Fruit fly (Drosophila melanogaster): ENCODE results near the gene Grip71.

Gene Grip71

DNA sequence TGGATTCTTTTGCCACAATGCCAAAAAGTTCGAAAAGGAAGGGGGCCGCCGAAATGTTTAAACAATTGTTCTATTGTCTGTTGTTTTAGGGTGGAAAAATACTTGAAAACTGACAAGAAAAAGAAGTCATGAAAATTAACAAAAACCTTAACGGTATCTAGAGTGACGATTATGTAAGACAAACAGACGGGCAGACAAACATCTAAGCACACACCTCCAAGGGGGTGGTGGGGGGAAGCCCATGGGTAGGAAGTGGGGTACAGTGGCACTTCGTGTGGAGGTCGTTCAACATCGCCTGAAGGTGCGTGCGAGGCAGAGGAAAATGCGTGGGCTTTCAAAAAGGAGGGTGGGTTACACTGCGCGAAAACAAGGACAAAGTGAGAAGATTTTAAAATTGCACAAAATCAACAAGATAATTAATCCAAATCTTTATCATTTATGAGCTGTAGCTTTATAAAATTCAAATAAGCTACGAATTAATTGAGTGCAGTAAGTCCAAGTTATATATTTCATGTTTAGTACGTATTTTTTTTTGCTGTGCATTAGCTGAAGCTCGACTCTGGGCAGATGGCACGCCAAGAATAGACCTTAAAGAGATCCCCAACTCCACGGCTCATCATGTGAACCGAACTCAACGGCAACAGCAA, 8.8 kb downstream of the Grip71 start:
- TF ChIP-seq woc (GFP tag; optimal IDR thresholded peaks at IDR 0.05), result no peak
- no peak for TF ChIP-seq sage (GFP tag; optimal IDR thresholded peaks at IDR 0.05)
- no peak for TF ChIP-seq Vsx2 (GFP tag; optimal IDR thresholded peaks at IDR 0.05; ENCODE audit: partially characterized antibody)
- no peak for TF ChIP-seq Hr78 (GFP tag; optimal IDR thresholded peaks at IDR 0.05)
- no peak for TF ChIP-seq pan (optimal IDR thresholded peaks at IDR 0.05)
- TF ChIP-seq Rel (GFP tag; optimal IDR thresholded peaks at IDR 0.05), result no peak
- TF ChIP-seq Rel (tag; optimal IDR thresholded peaks at IDR 0.05), result no peak
- TF ChIP-seq br (GFP tag; optimal IDR thresholded peaks at IDR 0.05), result no peak
- TF ChIP-seq rgr (GFP tag; optimal IDR thresholded peaks at IDR 0.05), result no peak
- TF ChIP-seq brk (GFP tag; optimal IDR thresholded peaks at IDR 0.05), result no peak

- TF ChIP-seq Dif (GFP tag; optimal IDR thresholded peaks at IDR 0.05; ENCODE audit: partially characterized antibody) (no peak), sage (GFP tag; optimal IDR thresholded peaks at IDR 0.05) (no peak), brk (GFP tag; optimal IDR thresholded peaks at IDR 0.05) (no peak), Sp1 (GFP tag; optimal IDR thresholded peaks at IDR 0.05) (no peak), Mio (GFP tag; optimal IDR thresholded peaks at IDR 0.05) (no peak), tai (GFP tag; optimal IDR thresholded peaks at IDR 0.05) (no peak), Hnf4 (GFP tag; optimal IDR thresholded peaks at IDR 0.05) (no peak), jim (GFP tag; optimal IDR thresholded peaks at IDR 0.05) (no peak), CrebA (GFP tag; optimal IDR thresholded peaks at IDR 0.05; ENCODE audit: borderline replicate concordance) (no peak), Abd-B (GFP tag; optimal IDR thresholded peaks at IDR 0.05) (no peak), ey (GFP tag; optimal IDR thresholded peaks at IDR 0.05) (no peak), CG9705 (GFP tag; optimal IDR thresholded peaks at IDR 0.05) (no peak), br (GFP tag; optimal IDR thresholded peaks at IDR 0.05) (no peak), fru (GFP tag; optimal IDR thresholded peaks at IDR 0.05) (no peak), Hr83 (GFP tag; optimal IDR thresholded peaks at IDR 0.05; ENCODE audit: poor library complexity, severe bottlenecking) (no peak), usp (GFP tag; optimal IDR thresholded peaks at IDR 0.05) (no peak), HLH106 (tag; optimal IDR thresholded peaks at IDR 0.05) (no peak)
Observed at dm6 chr2L:18719583-18719982, 10.9 kb downstream of the Grip71 start.

dm6 chr2L:18724842-18725241, 16.2 kb downstream of the Grip71 start:
- TF ChIP-seq pan (optimal IDR thresholded peaks at IDR 0.05) (no peak), GATAd (GFP tag; optimal IDR thresholded peaks at IDR 0.05) (no peak), br (GFP tag; optimal IDR thresholded peaks at IDR 0.05) (no peak), sv (GFP tag; optimal IDR thresholded peaks at IDR 0.05) (no peak), Rel (GFP tag; optimal IDR thresholded peaks at IDR 0.05) (no peak), Rel (tag; optimal IDR thresholded peaks at IDR 0.05) (no peak), Jra (GFP tag; optimal IDR thresholded peaks at IDR 0.05) (no peak), fru (GFP tag; optimal IDR thresholded peaks at IDR 0.05) (no peak), dmrt93B (GFP tag; optimal IDR thresholded peaks at IDR 0.05) (no peak), h (GFP tag; optimal IDR thresholded peaks at IDR 0.05) (no peak), Dif (GFP tag; optimal IDR thresholded peaks at IDR 0.05; ENCODE audit: partially characterized antibody) (no peak), HLH106 (tag; optimal IDR thresholded peaks at IDR 0.05) (no peak), jim (GFP tag; optimal IDR thresholded peaks at IDR 0.05) (no peak), Myc (optimal IDR thresholded peaks at IDR 0.05) (no peak), Vsx2 (GFP tag; optimal IDR thresholded peaks at IDR 0.05; ENCODE audit: partially characterized antibody) (no peak), sage (GFP tag; optimal IDR thresholded peaks at IDR 0.05) (no peak), tai (GFP tag; optimal IDR thresholded peaks at IDR 0.05) (no peak), brk (GFP tag; optimal IDR thresholded peaks at IDR 0.05) (no peak), dsf (GFP tag; optimal IDR thresholded peaks at IDR 0.05; ENCODE audit: borderline replicate concordance) (no peak), Hr83 (GFP tag; optimal IDR thresholded peaks at IDR 0.05; ENCODE audit: poor library complexity, severe bottlenecking) (no peak)

DNA sequence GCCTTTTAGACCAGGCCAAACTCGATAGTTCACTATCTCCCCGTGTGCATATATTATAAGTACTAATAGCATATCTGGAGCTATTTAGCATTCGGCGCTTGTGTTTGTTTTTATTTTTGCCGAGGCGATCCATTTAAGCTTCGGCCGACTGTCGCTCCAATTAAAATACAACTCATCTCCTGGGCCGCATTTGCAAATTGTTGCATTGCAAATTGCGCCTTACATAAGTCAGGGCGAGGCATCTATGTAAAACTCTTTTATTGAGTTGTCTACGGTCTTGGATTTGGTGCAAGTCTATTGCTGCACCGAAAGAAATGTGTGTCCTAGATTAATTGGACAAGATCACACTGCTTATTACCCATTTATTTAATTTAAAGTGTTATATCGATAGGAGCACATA, 19.3 kb downstream of the Grip71 start:
- TF ChIP-seq Hr83 (GFP tag; optimal IDR thresholded peaks at IDR 0.05; ENCODE audit: poor library complexity, severe bottlenecking), result no peak
- TF ChIP-seq dl (GFP tag; optimal IDR thresholded peaks at IDR 0.05; ENCODE audit: insufficient read depth in 1 of 2, partially characterized antibody in 2 of 2), result no peak
- TF ChIP-seq sage (GFP tag; optimal IDR thresholded peaks at IDR 0.05), result no peak
- TF ChIP-seq Hr78 (GFP tag; optimal IDR thresholded peaks at IDR 0.05), result no peak
- TF ChIP-seq N (GFP tag; optimal IDR thresholded peaks at IDR 0.05), result no peak
- no peak for TF ChIP-seq CrebA (GFP tag; optimal IDR thresholded peaks at IDR 0.05; ENCODE audit: borderline replicate concordance)
- no peak for TF ChIP-seq HLH106 (tag; optimal IDR thresholded peaks at IDR 0.05)
- no peak for TF ChIP-seq Myc (optimal IDR thresholded peaks at IDR 0.05)
- TF ChIP-seq Vsx2 (GFP tag; optimal IDR thresholded peaks at IDR 0.05; ENCODE audit: partially characterized antibody), result no peak
- no peak for TF ChIP-seq dsf (GFP tag; optimal IDR thresholded peaks at IDR 0.05; ENCODE audit: borderline replicate concordance)
- TF ChIP-seq psq (GFP tag; optimal IDR thresholded peaks at IDR 0.05), result no peak
- TF ChIP-seq ey (GFP tag; optimal IDR thresholded peaks at IDR 0.05), result no peak
- no peak for TF ChIP-seq tai (GFP tag; optimal IDR thresholded peaks at IDR 0.05)
- TF ChIP-seq br (GFP tag; optimal IDR thresholded peaks at IDR 0.05), result no peak
- no peak for TF ChIP-seq jim (GFP tag; optimal IDR thresholded peaks at IDR 0.05)

All from whole organism, wandering third instar larva.